Fruit fly (Drosophila melanogaster) whole organism, wandering third instar larva: ENCODE measurements around the gene ClpP.

Experiments
- CG32264 ChIP-seq: fragments of 200-800 bp; sonication (Bioruptor generic); optimal IDR thresholded peaks from 2 replicates; lab custom pipeline; 2016; ENCODE audit warnings: missing biosample characterization, missing genetic modification characterization
- Dfd ChIP-seq: fragments of >200 bp; optimal IDR thresholded peaks from 2 replicates; lab custom pipeline; 2017; ENCODE audit warnings: missing biosample characterization, missing genetic modification characterization
- GATAd ChIP-seq: sonication (Bioruptor generic); optimal IDR thresholded peaks from 2 replicates; lab custom pipeline; 2016; ENCODE audit warnings: missing biosample characterization, missing genetic modification characterization
- fru ChIP-seq: fragments of 200-800 bp; sonication (Bioruptor generic); optimal IDR thresholded peaks from 3 replicates; lab custom pipeline; 2016; ENCODE audit warnings: missing biosample characterization, mild to moderate bottlenecking, missing genetic modification characterization
- pan ChIP-seq: fragments of >200 bp; optimal IDR thresholded peaks from 2 replicates; lab custom pipeline; 2017
- psq ChIP-seq: fragments of 200-800 bp; sonication (Bioruptor generic); optimal IDR thresholded peaks from 3 replicates; lab custom pipeline; 2017; ENCODE audit warnings: missing biosample characterization, mild to moderate bottlenecking, missing genetic modification characterization, moderate library complexity

DNA sequence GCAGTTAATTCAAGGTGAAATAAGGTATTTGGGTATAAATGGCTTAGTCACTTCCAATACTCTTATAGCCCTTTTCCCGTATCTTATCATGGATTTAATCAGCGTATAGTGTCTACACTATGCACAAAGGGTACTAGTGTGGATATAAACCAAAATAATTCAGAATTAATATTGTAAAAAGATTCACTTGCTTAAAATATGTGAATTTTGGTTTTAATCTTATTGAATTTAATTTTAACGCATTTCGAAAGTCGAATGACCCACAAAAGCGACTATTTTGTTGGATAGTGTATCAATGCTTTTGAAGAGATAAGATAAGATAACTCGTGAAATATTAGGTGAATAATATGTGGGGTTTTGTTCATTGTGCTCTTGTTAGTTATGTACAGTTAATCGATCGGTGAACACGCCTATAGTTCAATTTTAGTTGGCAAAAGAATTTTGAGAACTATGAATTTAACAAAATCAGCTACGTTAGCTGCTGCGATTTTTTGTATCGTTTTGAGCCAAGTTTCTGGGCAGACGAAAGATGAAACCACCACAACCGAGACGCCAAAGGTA, 25.4 kb downstream of the ClpP start, which contains the start of gene CG5096:
- TF ChIP-seq psq (GFP tag; lab: Kevin White, UChicago) (peak; percentile 59), fru (GFP tag; lab: Kevin White, UChicago) (peak; percentile 90), GATAd (no peak), Dfd (GFP tag; lab: Kevin White, UChicago) (no peak), pan (lab: Kevin White, UChicago) (no peak), CG32264 (GFP tag; lab: Kevin White, UChicago) (peak; percentile 33)
